Worm (Caenorhabditis elegans): ENCODE measurements around the gene cdc-48.2.

The cdc-48.2 gene

ce11 chrII:8137379-8137778 lies 917 bp upstream of the cdc-48.2 start:
- TF ChIP-seq mdl-1 (tag; optimal IDR thresholded peaks at IDR 0.05): no peak
- no peak for TF ChIP-seq dmd-6 (GFP tag; IDR thresholded peaks at IDR 0.05)
- peak; percentile 32 for TF ChIP-seq unc-130 (GFP tag; optimal IDR thresholded peaks at IDR 0.05)
- peak in 1 of 2 experiments; percentile 59 for TF ChIP-seq lsy-2 (tag; optimal IDR thresholded peaks at IDR 0.05)
- TF ChIP-seq ces-1 (GFP tag; optimal IDR thresholded peaks at IDR 0.05): no peak
- peak; percentile 43 for TF ChIP-seq mes-2 (tag; optimal IDR thresholded peaks at IDR 0.05; ENCODE audit: poor library complexity, severe bottlenecking)
- no peak for TF ChIP-seq nhr-77 (tag; optimal IDR thresholded peaks at IDR 0.05)
- peak in 1 of 2 experiments; percentile 67 for TF ChIP-seq hif-1 (tag; optimal IDR thresholded peaks at IDR 0.05)
- TF ChIP-seq madf-5 (GFP tag; IDR thresholded peaks at IDR 0.05): no peak
- no peak for TF ChIP-seq lin-1 (GFP tag; IDR thresholded peaks at IDR 0.05)
- TF ChIP-seq tra-1 (GFP tag; IDR thresholded peaks at IDR 0.05): no peak
- TF ChIP-seq ceh-62 (tag; optimal IDR thresholded peaks at IDR 0.05): no peak
- peak; percentile 41 for TF ChIP-seq dpl-1 (GFP tag; optimal IDR thresholded peaks at IDR 0.05)
- peak; percentile 30 for TF ChIP-seq mep-1 (tag; optimal IDR thresholded peaks at IDR 0.05)
- peak; percentile 41 for TF ChIP-seq aha-1 (tag)
- no peak for TF ChIP-seq zfp-3 (GFP tag; conservative IDR thresholded peaks at IDR 0.05)
- peak; percentile 44; the same call in 1 of the 2 replicates for TF ChIP-seq hmg-1.1 (GFP tag; IDR thresholded peaks at IDR 0.05)
- peak; percentile 74 for TF ChIP-seq lin-38 (GFP tag; IDR thresholded peaks at IDR 0.05)

DNA sequence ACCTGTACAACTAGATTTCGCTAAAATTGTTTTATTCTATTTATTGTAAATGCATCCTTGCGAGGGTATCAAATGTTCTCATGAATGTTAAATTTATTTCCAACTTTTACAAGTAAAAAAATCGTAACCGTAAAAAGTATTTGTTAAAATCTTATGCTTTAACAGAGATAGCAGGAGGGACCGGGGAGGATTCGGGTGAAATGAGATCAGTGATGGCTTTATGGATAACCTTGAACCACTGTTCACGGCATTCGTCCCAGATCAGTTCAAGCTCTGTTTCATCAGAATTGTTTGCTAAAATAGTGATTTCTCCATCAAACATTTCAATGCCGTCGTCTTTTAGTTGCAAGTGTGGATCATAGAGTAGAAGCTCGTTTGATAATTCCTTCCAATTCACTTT lies 2.8 kb downstream of the cdc-48.2 start:
- peak; percentile 5 for TF ChIP-seq mes-2 (tag; optimal IDR thresholded peaks at IDR 0.05; ENCODE audit: poor library complexity, severe bottlenecking)
- TF ChIP-seq aly-2 (tag; optimal IDR thresholded peaks at IDR 0.05): peak; percentile 67
- peak; percentile 1 for TF ChIP-seq F49E8.2 (tag; optimal IDR thresholded peaks at IDR 0.05; ENCODE audit: borderline replicate concordance)
- TF ChIP-seq ztf-7 (tag; optimal IDR thresholded peaks at IDR 0.05): no peak
- no peak for TF ChIP-seq T20F7.1 (GFP tag; optimal IDR thresholded peaks at IDR 0.05)
- TF ChIP-seq arid-1 (GFP tag; conservative IDR thresholded peaks at IDR 0.05): 0 out of 2 replicates have a peak, but pooled peaks have one; percentile 10
- TF ChIP-seq nhr-6 (tag; optimal IDR thresholded peaks at IDR 0.05): no peak
- TF ChIP-seq dve-1 (tag; optimal IDR thresholded peaks at IDR 0.05; ENCODE audit: insufficient read depth): no peak
- TF ChIP-seq lin-38 (GFP tag; IDR thresholded peaks at IDR 0.05): peak; percentile 51

DNA sequence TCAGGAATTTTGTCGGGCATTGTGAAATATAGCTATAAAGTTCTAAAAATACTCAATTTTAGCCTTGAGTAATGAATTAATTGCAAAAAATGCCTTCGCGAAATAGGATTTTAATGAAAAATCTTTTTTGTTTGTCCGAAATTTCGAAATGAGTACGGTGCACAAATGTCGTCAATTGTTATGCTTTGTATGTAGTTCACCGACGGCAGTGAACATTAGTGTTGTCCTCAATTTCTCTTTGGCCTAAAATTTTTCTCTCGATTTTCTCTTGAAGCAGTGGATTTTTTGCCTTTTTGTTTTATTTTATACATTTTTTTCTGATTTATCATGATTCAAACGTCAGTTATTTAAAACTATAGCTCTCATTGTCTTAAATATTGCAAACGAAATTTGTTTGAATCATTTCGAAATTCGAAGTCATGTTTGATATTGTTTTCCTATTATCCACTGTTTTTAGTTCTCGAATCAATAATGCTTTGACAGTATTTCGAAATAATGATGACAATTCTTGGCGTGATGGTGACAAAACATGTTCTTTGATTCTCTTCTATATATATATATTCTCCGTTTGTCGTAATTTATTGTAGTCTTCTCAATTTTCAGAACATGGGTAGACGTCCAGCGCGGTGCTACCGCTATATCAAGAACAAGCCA lies 5.1 kb downstream of the cdc-48.2 start, which contains the start of the genes ints-11 and rpl-10:
Gene ints-11 (minus strand): TSS at position 201 of the 654 bp plus-strand sequence.
Gene rpl-10 (plus strand): TSS at position 604 of the 654 bp plus-strand sequence.
- no peak for TF ChIP-seq daf-16 (GFP tag; optimal IDR thresholded peaks at IDR 0.05)
- TF ChIP-seq daf-16 (tag; optimal IDR thresholded peaks at IDR 0.05): no peak
- no peak for TF ChIP-seq madf-5 (GFP tag; IDR thresholded peaks at IDR 0.05)
- TF ChIP-seq pha-4 (GFP tag; IDR thresholded peaks at IDR 0.05): no peak
- no peak for TF ChIP-seq pha-4 (tag; optimal IDR thresholded peaks at IDR 0.05)
- TF ChIP-seq mes-2 (tag; optimal IDR thresholded peaks at IDR 0.05; ENCODE audit: poor library complexity, severe bottlenecking): peak; percentile 69
- peak; percentile 51 for TF ChIP-seq hlh-30 (tag; optimal IDR thresholded peaks at IDR 0.05; ENCODE audit: insufficient read depth)
- peak; percentile 20 for TF ChIP-seq dve-1 (tag; optimal IDR thresholded peaks at IDR 0.05; ENCODE audit: insufficient read depth)
- peak in 1 of 2 experiments; percentile 97 for TF ChIP-seq lsy-2 (tag; optimal IDR thresholded peaks at IDR 0.05)
- TF ChIP-seq dpl-1 (GFP tag; optimal IDR thresholded peaks at IDR 0.05): peak; percentile 68
- TF ChIP-seq lim-7 (GFP tag; IDR thresholded peaks at IDR 0.05): no peak
- peak; percentile 10 for TF ChIP-seq nhr-6 (tag; optimal IDR thresholded peaks at IDR 0.05)
- TF ChIP-seq nhr-111 (GFP tag; optimal IDR thresholded peaks at IDR 0.05): no peak
- no peak for TF ChIP-seq spr-3 (GFP tag; optimal IDR thresholded peaks at IDR 0.05)
- TF ChIP-seq nhr-28 (tag; optimal IDR thresholded peaks at IDR 0.05): peak; percentile 7
- TF ChIP-seq mep-1 (tag; optimal IDR thresholded peaks at IDR 0.05): peak; percentile 25
- TF ChIP-seq nhr-25 (tag; optimal IDR thresholded peaks at IDR 0.05; ENCODE audit: borderline replicate concordance, insufficient read depth): no peak
- TF ChIP-seq ZK546.5 (tag; optimal IDR thresholded peaks at IDR 0.05): no peak
- TF ChIP-seq ZK337.2 (GFP tag; IDR thresholded peaks at IDR 0.05): no peak
- peak; percentile 58 for TF ChIP-seq lin-38 (GFP tag; IDR thresholded peaks at IDR 0.05)
